Fruit fly (Drosophila melanogaster) S2 (cell line): ENCODE data around the gene ebd1.

Experiments used
- CG8478 ChIP-seq: fragments of >200 bp; optimal IDR thresholded peaks from 2 replicates; lab custom pipeline; 2018

ebd1 gene

DNA sequence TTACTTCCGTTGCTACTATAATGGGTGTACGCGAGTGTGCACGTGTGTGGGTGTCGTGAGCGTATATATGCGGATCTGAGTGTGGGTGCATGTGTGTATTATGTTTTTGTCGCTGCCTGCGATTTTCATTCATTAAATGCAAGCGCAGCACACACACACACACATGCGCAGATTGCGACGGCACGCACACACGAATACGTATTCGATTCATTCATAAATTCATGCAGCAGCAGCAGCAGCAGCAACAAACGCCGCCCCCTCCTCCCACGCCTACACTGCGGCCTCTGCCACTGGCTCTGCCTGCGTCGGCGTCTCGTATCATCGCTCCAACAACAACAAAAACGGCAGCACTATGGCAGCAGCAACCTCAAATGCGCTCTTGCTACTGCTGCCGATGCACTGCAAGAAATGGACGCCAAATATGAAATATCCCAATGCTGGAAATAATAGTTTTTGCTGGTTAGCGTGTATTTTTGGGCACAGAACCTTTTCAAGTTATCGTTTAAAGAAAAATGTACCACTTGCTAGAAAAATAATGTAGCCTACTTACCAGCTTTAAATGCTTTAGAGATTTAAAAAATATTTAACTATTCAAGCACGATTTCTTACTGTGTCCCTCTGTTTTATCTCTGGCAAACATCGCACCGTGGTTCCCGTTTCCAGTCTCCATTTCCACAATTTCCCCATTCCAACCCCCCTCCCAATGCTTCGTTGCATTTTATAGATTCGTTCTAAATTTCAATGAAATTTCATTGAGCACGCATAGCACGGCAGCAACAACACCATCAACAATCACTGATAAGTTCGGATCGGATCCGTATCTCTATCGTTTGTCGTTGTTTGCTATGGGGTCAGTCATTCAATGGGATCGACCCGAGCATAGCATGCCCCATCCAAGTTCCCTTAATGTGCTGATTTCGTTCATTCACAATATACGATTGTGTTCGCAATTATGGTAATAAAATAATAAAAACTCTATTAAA, 51.8 kb downstream of the ebd1 start:
- TF ChIP-seq CG8478 (lab: Kevin White, UChicago) = no peak
